Fruit fly (Drosophila melanogaster): ENCODE data around the gene CG34039.

- TF ChIP-seq Dfd (GFP tag; optimal IDR thresholded peaks at IDR 0.05) (peak; percentile 71), sv (GFP tag; optimal IDR thresholded peaks at IDR 0.05) (no peak), usp (GFP tag; optimal IDR thresholded peaks at IDR 0.05) (no peak), brk (GFP tag; optimal IDR thresholded peaks at IDR 0.05) (no peak), CrebA (GFP tag; optimal IDR thresholded peaks at IDR 0.05; ENCODE audit: borderline replicate concordance) (no peak), Hr78 (GFP tag; optimal IDR thresholded peaks at IDR 0.05) (no peak), HLH106 (tag; optimal IDR thresholded peaks at IDR 0.05) (no peak), fru (GFP tag; optimal IDR thresholded peaks at IDR 0.05) (no peak)
Observed at dm6 chr3L:14569620-14570537, 10.1 kb downstream of the CG34039 start.
